In genomic region chrIV:15672994-15673393, ce11 we compare ENCODE assay signal across 1 worm cellular context.
TF ChIP-seq lines count a peak whose summit lies in the region.

No protein-coding gene starts in this region.

TF ChIP-seq in whole organism, L1 larva, 84 proteins besides CTCF, POLR2A, EP300 and RAD21 (continued from another document):
- TF ChIP-seq jun-1 (tag; optimal IDR thresholded peaks at IDR 0.05; lab: Kevin White, UChicago) (no peak), blmp-1 (tag; optimal IDR thresholded peaks at IDR 0.05; lab: Kevin White, UChicago) (peak; percentile 53), ztf-11 (tag; optimal IDR thresholded peaks at IDR 0.05; lab: Kevin White, UChicago) (no peak), ama-1 (optimal IDR thresholded peaks at IDR 0.05; lab: Kevin White, UChicago) (no peak), ceh-63 (GFP tag; optimal IDR thresholded peaks at IDR 0.05; lab: Kevin White, UChicago) (no peak), unc-62 (GFP tag; optimal IDR thresholded peaks at IDR 0.05; lab: Kevin White, UChicago) (no peak), skn-1 (tag; optimal IDR thresholded peaks at IDR 0.05; lab: Kevin White, UChicago) (no peak), vab-15 (tag; optimal IDR thresholded peaks at IDR 0.05; lab: Kevin White, UChicago) (no peak), grh-1 (GFP tag; IDR thresholded peaks at IDR 0.05; lab: Robert Waterston, UW) (no peak), irx-1 (tag; optimal IDR thresholded peaks at IDR 0.05; lab: Kevin White, UChicago) (no peak), lin-14 (GFP tag; optimal IDR thresholded peaks at IDR 0.05; lab: Kevin White, UChicago) (no peak), snpc-4 (tag; optimal IDR thresholded peaks at IDR 0.05; lab: Kevin White, UChicago) (no peak), nhr-71 (tag; optimal IDR thresholded peaks at IDR 0.05; lab: Kevin White, UChicago) (peak; percentile 85), hlh-4 (tag; optimal IDR thresholded peaks at IDR 0.05; lab: Kevin White, UChicago) (no peak)
